Worm (Caenorhabditis elegans) whole organism, young adult: Measurements from ENCODE around the gene flap-1.

Experiments
- B0019.2 ChIP-seq: fragments of 200-800 bp; sonication (Bioruptor generic); conservative IDR thresholded peaks from 2 replicates; pipeline ENCODE4 v1.3.6; 2022; ENCODE audit warnings: missing genetic modification reagents, missing genetic modification characterization, missing compliant biosample characterization
- C17E4.6 ChIP-seq: fragments of 200-800 bp; sonication (Bioruptor generic); IDR thresholded peaks from 2 replicates; pipeline ENCODE4 v1.3.6; 2022; ENCODE audit warnings: missing genetic modification reagents, missing genetic modification characterization, missing compliant biosample characterization
- D2030.7 ChIP-seq: fragments of 200-800 bp; sonication (Bioruptor generic); IDR thresholded peaks from 2 replicates; pipeline ENCODE4 v1.3.6; 2022; ENCODE audit warnings: missing genetic modification reagents, missing genetic modification characterization, missing compliant biosample characterization
- F37B4.10 ChIP-seq: fragments of 200-800 bp; sonication (Bioruptor generic); IDR thresholded peaks from 2 replicates; pipeline ENCODE4 v1.3.6; 2022; ENCODE audit warnings: missing genetic modification characterization, missing compliant biosample characterization
- K12H6.12 ChIP-seq: fragments of 200-800 bp; sonication (Bioruptor generic); optimal IDR thresholded peaks from 2 replicates; lab custom pipeline; 2018; ENCODE audit warnings: mild to moderate bottlenecking, missing genetic modification characterization, missing compliant biosample characterization
- T07F8.4 ChIP-seq: sonication (generic microtip); optimal IDR thresholded peaks from 2 replicates; lab custom pipeline; 2016; ENCODE audit warnings: mild to moderate bottlenecking, missing genetic modification characterization, moderate library complexity, missing compliant biosample characterization
- Y53G8AR.9 ChIP-seq: fragments of 200-800 bp; sonication (Bioruptor generic); conservative IDR thresholded peaks from 2 replicates; pipeline ENCODE4 v1.3.6; 2022; ENCODE audit warnings: missing genetic modification reagents, missing genetic modification characterization, missing compliant biosample characterization
- Y56A3A.18 ChIP-seq: fragments of 200-800 bp; sonication (Bioruptor generic); IDR thresholded peaks from 2 replicates; pipeline ENCODE4 v1.3.6; 2022; ENCODE audit warnings: missing genetic modification reagents, missing genetic modification characterization, missing compliant biosample characterization
- ZK185.1 ChIP-seq: sonication (generic microtip); optimal IDR thresholded peaks from 2 replicates; lab custom pipeline; 2016; ENCODE audit warnings: mild to moderate bottlenecking, missing genetic modification characterization, missing compliant biosample characterization; ENCODE audit not compliant: poor library complexity, severe bottlenecking
- akir-1 ChIP-seq: fragments of 200-800 bp; sonication (Bioruptor generic); optimal IDR thresholded peaks from 2 replicates; lab custom pipeline; 2018; ENCODE audit warnings: mild to moderate bottlenecking, missing genetic modification characterization, moderate library complexity, missing compliant biosample characterization
- attf-3 ChIP-seq: fragments of 200-800 bp; sonication (Bioruptor generic); conservative IDR thresholded peaks from 2 replicates; pipeline ENCODE4 v1.3.6; 2022; ENCODE audit warnings: missing genetic modification reagents, missing genetic modification characterization, missing compliant biosample characterization
- ccch-3 ChIP-seq: fragments of 200-800 bp; sonication (Bioruptor generic); optimal IDR thresholded peaks from 2 replicates; lab custom pipeline; 2018; ENCODE audit warnings: mild to moderate bottlenecking, missing genetic modification characterization, missing compliant biosample characterization
- ceh-100 ChIP-seq: fragments of 200-800 bp; sonication (Bioruptor generic); IDR thresholded peaks from 2 replicates; pipeline ENCODE4 v1.3.6; 2022; ENCODE audit warnings: missing genetic modification reagents, missing genetic modification characterization, missing compliant biosample characterization
- ceh-58 ChIP-seq: fragments of 200-800 bp; sonication (Bioruptor generic); IDR thresholded peaks from 2 replicates; pipeline ENCODE4 v1.3.6; 2022; ENCODE audit warnings: missing genetic modification characterization, missing compliant biosample characterization
- dox-1 ChIP-seq: fragments of 200-800 bp; sonication (Bioruptor generic); IDR thresholded peaks from 2 replicates; pipeline ENCODE4 v1.3.6; 2022; ENCODE audit warnings: missing genetic modification reagents, missing genetic modification characterization, missing compliant biosample characterization
- dpl-1 ChIP-seq: fragments of 150-350 bp; optimal IDR thresholded peaks from 2 replicates; lab custom pipeline; 2014; ENCODE audit warnings: missing biosample characterization, missing genetic modification reagents, missing genetic modification characterization
- ekl-4 ChIP-seq: fragments of 200-800 bp; sonication (Bioruptor generic); IDR thresholded peaks from 2 replicates; pipeline ENCODE4 v1.3.6; 2022; ENCODE audit warnings: missing genetic modification reagents, missing genetic modification characterization, missing compliant biosample characterization
- ets-4 ChIP-seq: fragments of 200-800 bp; sonication (Bioruptor generic); optimal IDR thresholded peaks from 2 replicates; lab custom pipeline; 2018; ENCODE audit warnings: mild to moderate bottlenecking, missing genetic modification characterization, missing compliant biosample characterization
- fkh-3 ChIP-seq: sonication (generic microtip); optimal IDR thresholded peaks from 2 replicates; lab custom pipeline; 2016; ENCODE audit warnings: mild to moderate bottlenecking, missing genetic modification characterization, missing compliant biosample characterization
- him-1 ChIP-seq: sonication (generic microtip); optimal IDR thresholded peaks from 2 replicates; lab custom pipeline; 2016; ENCODE audit warnings: missing genotype, missing genetic modification reagents, missing genetic modification characterization, missing compliant biosample characterization
- let-526 ChIP-seq: fragments of 200-800 bp; sonication (Bioruptor generic); IDR thresholded peaks from 2 replicates; pipeline ENCODE4 v1.3.6; 2022; ENCODE audit warnings: missing genetic modification reagents, missing genetic modification characterization, missing compliant biosample characterization
- lin-35 ChIP-seq, 3 experiments: fragments of 150-350 bp in 2 of 3; sonication (generic microtip) in 1 of 3; optimal IDR thresholded peaks; 2 replicates each; lab custom pipeline; 2014 to 2018; ENCODE audit warnings: missing biosample characterization in 3 of 3, missing genetic modification characterization in 3 of 3, missing genetic modification reagents in 3 of 3
- mxl-1 ChIP-seq: sonication (generic microtip); optimal IDR thresholded peaks from 2 replicates; lab custom pipeline; 2016; ENCODE audit warnings: missing genetic modification characterization, missing compliant biosample characterization
- nfyb-1 ChIP-seq: fragments of 200-800 bp; sonication (Bioruptor generic); IDR thresholded peaks from 2 replicates; pipeline ENCODE4 v1.3.6; 2022; ENCODE audit warnings: missing genetic modification reagents, missing genetic modification characterization, missing compliant biosample characterization
- nhr-120 ChIP-seq: fragments of 200-800 bp; sonication (Bioruptor generic); IDR thresholded peaks from 2 replicates; pipeline ENCODE4 v1.3.6; 2022; ENCODE audit warnings: missing genetic modification characterization, missing compliant biosample characterization
- nhr-80 ChIP-seq: sonication (generic microtip); optimal IDR thresholded peaks from 2 replicates; lab custom pipeline; 2016; ENCODE audit warnings: missing genetic modification characterization, missing compliant biosample characterization
- pbrm-1 ChIP-seq: fragments of 200-800 bp; sonication (Bioruptor generic); IDR thresholded peaks from 2 replicates; pipeline ENCODE4 v1.3.6; 2022; ENCODE audit warnings: missing genetic modification reagents, missing genetic modification characterization, missing compliant biosample characterization
- rpc-1 ChIP-seq, 2 experiments: fragments of 150-350 bp in 1 of 2; sonication (generic microtip) in 1 of 2; optimal IDR thresholded peaks; 2 replicates each; lab custom pipeline; 2014 to 2018; ENCODE audit warnings: missing biosample characterization in 1 of 2, missing genetic modification characterization in 1 of 2, missing genetic modification reagents in 1 of 2, missing genotype in 1 of 2
- snpc-1.1 ChIP-seq: sonication (generic microtip); optimal IDR thresholded peaks from 2 replicates; lab custom pipeline; 2017; ENCODE audit warnings: missing genetic modification characterization, mild to moderate bottlenecking, missing compliant biosample characterization, antibody characterized with exemption, moderate library complexity, missing genotype, missing genetic modification reagents; ENCODE audit not compliant: insufficient read depth
- snpc-4 ChIP-seq, 5 experiments: fragments of 150-350 bp in 1 of 5; sonication (generic microtip) in 4 of 5; optimal IDR thresholded peaks; 2 replicates each; lab custom pipeline; 2014 to 2018; ENCODE audit warnings: missing genetic modification characterization in 5 of 5, missing biosample characterization in 3 of 5, antibody characterized with exemption in 2 of 5, mild to moderate bottlenecking in 2 of 5, missing compliant biosample characterization in 2 of 5, missing genotype in 2 of 5, moderate library complexity in 2 of 5, missing genetic modification reagents in 1 of 5
- tlf-1 ChIP-seq: fragments of 200-800 bp; sonication (Bioruptor generic); optimal IDR thresholded peaks from 2 replicates; lab custom pipeline; 2018; ENCODE audit warnings: mild to moderate bottlenecking, missing genetic modification characterization, missing compliant biosample characterization
- xnd-1 ChIP-seq: sonication (generic microtip); optimal IDR thresholded peaks from 2 replicates; lab custom pipeline; 2016; ENCODE audit warnings: missing genotype, missing genetic modification reagents, missing genetic modification characterization, missing compliant biosample characterization
- ztf-26 ChIP-seq: sonication (generic microtip); optimal IDR thresholded peaks from 2 replicates; lab custom pipeline; 2017; ENCODE audit warnings: missing genetic modification characterization, missing compliant biosample characterization
- ztf-28 ChIP-seq: fragments of 200-800 bp; sonication (Bioruptor generic); IDR thresholded peaks from 2 replicates; pipeline ENCODE4 v1.3.6; 2022; ENCODE audit warnings: missing genetic modification reagents, missing genetic modification characterization, missing compliant biosample characterization

flap-1 gene

DNA sequence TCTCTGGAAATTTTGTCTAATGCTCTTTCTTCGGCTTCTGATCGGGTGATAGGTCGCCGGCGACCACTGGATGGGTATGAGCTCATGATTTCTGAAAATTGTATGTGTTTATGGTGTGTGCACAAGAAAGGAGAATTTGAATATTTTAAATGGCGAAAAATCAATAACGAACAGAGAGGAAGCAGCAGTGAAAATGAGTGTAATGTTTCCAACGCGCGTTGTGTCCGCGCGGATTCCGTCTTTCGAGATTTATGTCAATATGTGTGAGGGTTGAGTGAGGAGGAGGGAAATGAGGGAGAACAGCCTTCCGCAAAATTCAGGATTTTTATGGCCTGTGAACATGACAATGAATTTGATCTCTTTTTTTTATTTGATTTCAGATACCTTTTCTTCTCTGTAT, at the start of gene flap-1:
Gene flap-1 (minus strand): TSS at position 101 of the 400 bp plus-strand sequence.
- TF ChIP-seq let-526 (GFP tag; lab: Robert Waterston, UW) (no peak), nhr-80 (tag; lab: Kevin White, UChicago) (no peak), dox-1 (GFP tag; lab: Robert Waterston, UW) (no peak), K12H6.12 (tag; lab: Kevin White, UChicago) (no peak), fkh-3 (tag; lab: Kevin White, UChicago) (no peak), ets-4 (GFP tag; lab: Kevin White, UChicago) (no peak), akir-1 (GFP tag; lab: Kevin White, UChicago) (no peak), tlf-1 (GFP tag; lab: Kevin White, UChicago) (no peak), B0019.2 (GFP tag; lab: Robert Waterston, UW) (no peak), dpl-1 (GFP tag; lab: Kevin White, UChicago) (no peak), pbrm-1 (GFP tag; lab: Robert Waterston, UW) (no peak), mxl-1 (tag; lab: Kevin White, UChicago) (no peak), attf-3 (no peak), C17E4.6 (GFP tag; lab: Robert Waterston, UW) (no peak), snpc-1.1 (tag; lab: Kevin White, UChicago) (no peak), ceh-58 (GFP tag; lab: Robert Waterston, UW) (no peak), F37B4.10 (no peak), ZK185.1 (no peak)

DNA sequence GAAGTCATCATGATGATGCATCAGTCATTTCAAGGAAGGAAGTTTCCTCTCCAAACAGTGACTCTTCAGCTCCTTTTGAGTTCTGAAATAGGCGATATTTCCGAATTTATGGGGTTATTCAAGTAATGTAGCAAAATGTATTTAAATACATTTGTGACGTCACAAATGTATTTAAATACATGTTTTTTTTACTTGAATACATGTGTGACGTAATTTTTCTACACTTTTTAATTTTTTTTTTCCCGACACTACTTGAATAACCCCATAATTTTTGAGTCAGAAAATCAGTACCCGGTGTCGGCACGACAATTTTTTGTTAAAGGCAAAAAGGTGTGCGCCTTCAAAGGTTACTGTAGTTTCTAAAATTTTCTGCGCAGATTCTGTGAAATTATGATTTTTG, 46.3 kb upstream of the flap-1 start:
- TF ChIP-seq ceh-58 (GFP tag; lab: Robert Waterston, UW): no peak
- no peak for TF ChIP-seq rpc-1 (optimal IDR thresholded peaks at IDR 0.05; lab: Kevin White, UChicago)
- TF ChIP-seq rpc-1 (tag; optimal IDR thresholded peaks at IDR 0.05; lab: Kevin White, UChicago): no peak
- no peak for TF ChIP-seq snpc-4 (GFP tag; optimal IDR thresholded peaks at IDR 0.05; lab: Kevin White, UChicago)
- TF ChIP-seq snpc-4 (tag; optimal IDR thresholded peaks at IDR 0.05; lab: Kevin White, UChicago): no peak
- TF ChIP-seq ztf-28 (GFP tag; lab: Robert Waterston, UW): no peak
- TF ChIP-seq T07F8.4 (tag; lab: Kevin White, UChicago): no peak
- TF ChIP-seq ceh-100 (GFP tag; lab: Robert Waterston, UW): no peak
- no peak for TF ChIP-seq ccch-3
- no peak for TF ChIP-seq xnd-1 (tag; lab: Kevin White, UChicago)
- no peak for TF ChIP-seq ZK185.1
- no peak for TF ChIP-seq F37B4.10
- no peak for TF ChIP-seq ekl-4 (GFP tag; lab: Robert Waterston, UW)
- TF ChIP-seq ztf-26 (tag; lab: Kevin White, UChicago): no peak
- no peak for TF ChIP-seq B0019.2 (GFP tag; lab: Robert Waterston, UW)
- no peak for TF ChIP-seq Y56A3A.18 (GFP tag; lab: Robert Waterston, UW)
- TF ChIP-seq, all 124 proteins: peak for 0

DNA sequence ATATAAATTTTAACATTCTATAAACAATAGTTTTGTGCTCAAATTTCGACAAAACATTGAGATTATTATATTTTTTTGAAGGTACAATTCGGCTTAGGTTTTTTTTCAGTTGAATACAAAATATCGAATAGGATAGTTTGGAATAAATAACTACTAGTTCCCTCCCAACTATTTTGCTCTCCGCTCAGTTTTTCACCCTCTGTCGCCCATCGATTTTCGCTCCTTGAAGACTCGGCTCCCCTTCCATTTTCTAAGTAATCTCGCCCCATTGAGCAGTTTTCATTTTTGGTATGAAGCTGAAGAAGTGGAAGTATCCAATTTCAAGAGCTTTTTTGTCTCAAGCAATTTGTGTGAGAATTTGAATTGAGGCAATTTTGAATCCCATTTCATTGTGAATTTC, 45.1 kb upstream of the flap-1 start, which contains the start of gene F31E3.2:
Gene F31E3.2 (plus strand): TSS at position 301 of the 400 bp plus-strand sequence.
- TF ChIP-seq C17E4.6 (GFP tag; lab: Robert Waterston, UW): 0 out of 2 replicates have a peak, but pooled peaks have one; percentile 51
- peak; percentile 4 for TF ChIP-seq him-1 (tag; lab: Kevin White, UChicago)
- TF ChIP-seq nhr-120 (GFP tag; lab: Robert Waterston, UW): no peak
- TF ChIP-seq lin-35 (GFP tag; optimal IDR thresholded peaks at IDR 0.05; lab: Kevin White, UChicago): no peak
- TF ChIP-seq ekl-4 (GFP tag; lab: Robert Waterston, UW): no peak
- no peak for TF ChIP-seq nfyb-1
- 0 out of 2 replicates have a peak, but pooled peaks have one; percentile 22 for TF ChIP-seq D2030.7 (GFP tag; lab: Robert Waterston, UW)
- TF ChIP-seq Y53G8AR.9 (GFP tag; lab: Robert Waterston, UW): no peak
- no peak for TF ChIP-seq fkh-3 (tag; lab: Kevin White, UChicago)
- no peak for TF ChIP-seq mxl-1 (tag; lab: Kevin White, UChicago)
